Fruit fly (Drosophila melanogaster) whole organism, embryonic: ENCODE data around the gene SuUR.
A peak's percentile ranks its signal among the peaks of the same experiment; 100 is the strongest.

ENCODE experiments used
- Awh ChIP-seq: fragments of 200-800 bp; sonication (Bioruptor generic); IDR thresholded peaks from 2 replicates; pipeline ENCODE4, ENCODE4 v1.3.6; 2022; ENCODE audit warnings: missing biosample characterization, missing genetic modification characterization
- CG13894 ChIP-seq: fragments of 200-800 bp; sonication (Bioruptor generic); optimal IDR thresholded peaks from 3 replicates; lab custom pipeline; 2018; ENCODE audit warnings: missing biosample characterization, mild to moderate bottlenecking, missing genetic modification characterization, moderate library complexity
- CG15479 ChIP-seq: fragments of 200-800 bp; sonication (Bioruptor generic); optimal IDR thresholded peaks from 3 replicates; lab custom pipeline; 2019; ENCODE audit warnings: missing biosample characterization, mild to moderate bottlenecking, missing genetic modification characterization, moderate library complexity
- CG16813 ChIP-seq: fragments of 200-800 bp; sonication (Bioruptor generic); IDR thresholded peaks from 3 replicates; pipeline ENCODE4 v1.3.6; 2022; ENCODE audit warnings: missing biosample characterization, missing genetic modification characterization; ENCODE audit not compliant: partially characterized antibody
- CG17361 ChIP-seq: fragments of 200-800 bp; sonication (Bioruptor generic); IDR thresholded peaks from 3 replicates; pipeline ENCODE4 v1.3.6; 2022; ENCODE audit warnings: missing biosample characterization, missing genetic modification characterization
- CG18764 ChIP-seq: fragments of 200-800 bp; sonication (Bioruptor generic); optimal IDR thresholded peaks from 3 replicates; lab custom pipeline; 2016; ENCODE audit warnings: missing biosample characterization, missing genetic modification characterization
- CG2116 ChIP-seq: fragments of 200-800 bp; sonication (Bioruptor generic); optimal IDR thresholded peaks from 3 replicates; lab custom pipeline; 2018; ENCODE audit warnings: missing biosample characterization, mild to moderate bottlenecking, missing genetic modification characterization
- CG2199 ChIP-seq: fragments of 200-800 bp; sonication (Bioruptor generic); IDR thresholded peaks from 3 replicates; pipeline ENCODE4 v1.3.6; 2022; ENCODE audit warnings: missing biosample characterization, missing genetic modification characterization
- CG30403 ChIP-seq: fragments of 200-800 bp; sonication (Bioruptor generic); optimal IDR thresholded peaks from 3 replicates; lab custom pipeline; 2016; ENCODE audit warnings: missing biosample characterization, missing genetic modification characterization
- CG30431 ChIP-seq: fragments of 200-800 bp; sonication (Bioruptor generic); optimal IDR thresholded peaks from 2 replicates; lab custom pipeline; 2017; ENCODE audit warnings: missing biosample characterization, missing genetic modification characterization
- CG31441 ChIP-seq: fragments of 200-800 bp; sonication (Bioruptor generic); IDR thresholded peaks from 2 replicates; pipeline ENCODE4 v1.3.6; 2022; ENCODE audit warnings: missing biosample characterization, missing genetic modification characterization
- CG3726 ChIP-seq: fragments of 200-800 bp; sonication (Bioruptor generic); IDR thresholded peaks from 3 replicates; pipeline ENCODE4, ENCODE4 v1.3.6; 2022; ENCODE audit warnings: missing biosample characterization, missing genetic modification characterization
- CG3847 ChIP-seq: fragments of 200-800 bp; sonication (Bioruptor generic); IDR thresholded peaks from 2 replicates; pipeline ENCODE4 v1.3.6; 2022; ENCODE audit warnings: missing biosample characterization, missing genetic modification characterization
- CG4617 ChIP-seq: fragments of 200-800 bp; sonication (Bioruptor generic); optimal IDR thresholded peaks from 3 replicates; lab custom pipeline; 2016; ENCODE audit warnings: missing biosample characterization, missing genetic modification characterization, borderline replicate concordance
- CG5180 ChIP-seq: fragments of 200-800 bp; sonication (Bioruptor generic); optimal IDR thresholded peaks from 3 replicates; lab custom pipeline; 2017; ENCODE audit warnings: missing biosample characterization, missing genetic modification characterization, mild to moderate bottlenecking, moderate library complexity, missing genetic modification reagents
- CG6175 ChIP-seq: fragments of 200-800 bp; sonication (Bioruptor generic); IDR thresholded peaks from 3 replicates; pipeline ENCODE4 v1.3.6; 2022; ENCODE audit warnings: missing biosample characterization, missing genetic modification characterization
- CG6854 ChIP-seq: fragments of 200-800 bp; sonication (Bioruptor generic); optimal IDR thresholded peaks from 3 replicates; lab custom pipeline; 2017; ENCODE audit warnings: missing biosample characterization, mild to moderate bottlenecking, missing genetic modification characterization
- CG7271 ChIP-seq: fragments of 200-800 bp; sonication (Bioruptor generic); optimal IDR thresholded peaks from 2 replicates; lab custom pipeline; 2018; ENCODE audit warnings: missing biosample characterization, mild to moderate bottlenecking, missing genetic modification characterization, moderate library complexity
- CG7372 ChIP-seq: fragments of 200-800 bp; sonication (Bioruptor generic); IDR thresholded peaks from 2 replicates; pipeline ENCODE4 v1.3.6; 2022; ENCODE audit warnings: missing biosample characterization, missing genetic modification characterization
- CG9215 ChIP-seq: fragments of 200-800 bp; sonication (Bioruptor generic); IDR thresholded peaks from 2 replicates; pipeline ENCODE4 v1.3.6; 2022; ENCODE audit warnings: missing biosample characterization, missing genetic modification characterization
- CG9727 ChIP-seq: fragments of 200-800 bp; sonication (Bioruptor generic); optimal IDR thresholded peaks from 3 replicates; lab custom pipeline; 2017; ENCODE audit warnings: missing biosample characterization, mild to moderate bottlenecking, missing genetic modification characterization
- CHES-1-like ChIP-seq: fragments of 200-800 bp; sonication (Bioruptor generic); optimal IDR thresholded peaks from 2 replicates; lab custom pipeline; 2016; ENCODE audit warnings: missing biosample characterization, missing genetic modification characterization
- ERR ChIP-seq: fragments of 200-800 bp; sonication (Bioruptor generic); optimal IDR thresholded peaks from 2 replicates; lab custom pipeline; 2016; ENCODE audit warnings: missing biosample characterization, missing genetic modification characterization
- Hmr ChIP-seq: fragments of 200-800 bp; sonication (Bioruptor generic); optimal IDR thresholded peaks from 3 replicates; lab custom pipeline; 2017; ENCODE audit warnings: mild to moderate bottlenecking, missing biosample characterization, missing genetic modification reagents, missing genetic modification characterization
- Lim3 ChIP-seq: fragments of 200-800 bp; sonication (Bioruptor generic); IDR thresholded peaks from 2 replicates; pipeline ENCODE4 v1.3.6; 2022; ENCODE audit warnings: missing biosample characterization, missing genetic modification characterization
- MESR4 ChIP-seq: fragments of 200-800 bp; sonication (Bioruptor generic); optimal IDR thresholded peaks from 2 replicates; lab custom pipeline; 2018; ENCODE audit warnings: missing biosample characterization, mild to moderate bottlenecking, missing genetic modification characterization, moderate library complexity
- Meics ChIP-seq: fragments of 200-800 bp; sonication (Bioruptor generic); optimal IDR thresholded peaks from 2 replicates; lab custom pipeline; 2017; ENCODE audit warnings: missing biosample characterization, mild to moderate bottlenecking, missing genetic modification characterization
- Neu2 ChIP-seq: fragments of 200-800 bp; sonication (Bioruptor generic); optimal IDR thresholded peaks from 3 replicates; lab custom pipeline; 2016; ENCODE audit warnings: missing biosample characterization, missing genetic modification characterization, borderline replicate concordance
- Opbp ChIP-seq: fragments of 200-800 bp; sonication (Bioruptor generic); IDR thresholded peaks from 3 replicates; pipeline ENCODE4 v1.3.6; 2022; ENCODE audit warnings: missing biosample characterization, missing genetic modification characterization; ENCODE audit not compliant: partially characterized antibody
- Ptx1 ChIP-seq: fragments of 200-800 bp; sonication (Bioruptor generic); IDR thresholded peaks from 2 replicates; pipeline ENCODE4 v1.3.6; 2022; ENCODE audit warnings: missing biosample characterization, missing genetic modification characterization
- Side ChIP-seq: fragments of 200-800 bp; sonication (Bioruptor generic); optimal IDR thresholded peaks from 2 replicates; lab custom pipeline; 2016; ENCODE audit warnings: missing biosample characterization, missing genetic modification characterization
- Sry-β ChIP-seq: fragments of 200-800 bp; sonication (Bioruptor generic); optimal IDR thresholded peaks from 2 replicates; lab custom pipeline; 2018; ENCODE audit warnings: missing biosample characterization, mild to moderate bottlenecking, missing genetic modification characterization, moderate library complexity
- TFAM ChIP-seq: fragments of 200-800 bp; sonication (Bioruptor generic); optimal IDR thresholded peaks from 2 replicates; lab custom pipeline; 2017; ENCODE audit warnings: missing biosample characterization, missing genetic modification characterization, inconsistent platforms
- bcd ChIP-seq: fragments of 200-800 bp; sonication (Bioruptor generic); optimal IDR thresholded peaks from 2 replicates; lab custom pipeline; 2017; ENCODE audit warnings: missing biosample characterization, mild to moderate bottlenecking, missing genetic modification characterization
- cg ChIP-seq: fragments of 200-800 bp; sonication (Bioruptor generic); optimal IDR thresholded peaks from 3 replicates; lab custom pipeline; 2019; ENCODE audit warnings: missing biosample characterization, mild to moderate bottlenecking, missing genetic modification characterization, moderate library complexity
- danr ChIP-seq: fragments of 200-800 bp; sonication (Bioruptor generic); IDR thresholded peaks from 2 replicates; pipeline ENCODE4 v1.3.6; 2022; ENCODE audit warnings: missing biosample characterization, missing genetic modification characterization
- dmrt11E ChIP-seq: fragments of 200-800 bp; sonication (Bioruptor generic); optimal IDR thresholded peaks from 3 replicates; lab custom pipeline; 2018; ENCODE audit warnings: missing biosample characterization, mild to moderate bottlenecking, missing genetic modification characterization, moderate library complexity
- esg ChIP-seq: fragments of 200-800 bp; sonication (Bioruptor generic); conservative IDR thresholded peaks from 2 replicates; pipeline ENCODE4 v1.3.6; 2022; ENCODE audit warnings: missing biosample characterization, missing genetic modification characterization
- fd3F ChIP-seq: fragments of 200-800 bp; sonication (Bioruptor generic); optimal IDR thresholded peaks from 2 replicates; lab custom pipeline; 2018; ENCODE audit warnings: missing biosample characterization, mild to moderate bottlenecking, missing genetic modification characterization, moderate library complexity
- fd96Cb ChIP-seq: fragments of 200-800 bp; sonication (Bioruptor generic); optimal IDR thresholded peaks from 2 replicates; lab custom pipeline; 2018; ENCODE audit warnings: missing biosample characterization, mild to moderate bottlenecking, missing genetic modification characterization, moderate library complexity
- grau ChIP-seq: fragments of 200-800 bp; optimal IDR thresholded peaks from 3 replicates; lab custom pipeline; 2019; ENCODE audit warnings: missing biosample characterization, mild to moderate bottlenecking, missing genetic modification characterization, moderate library complexity
- gro ChIP-seq: fragments of 200-800 bp; sonication (Bioruptor generic); optimal IDR thresholded peaks from 2 replicates; lab custom pipeline; 2016; ENCODE audit warnings: missing biosample characterization, missing genetic modification characterization
- gsb-n ChIP-seq: fragments of 200-800 bp; sonication (Bioruptor generic); optimal IDR thresholded peaks from 3 replicates; lab custom pipeline; 2018; ENCODE audit warnings: missing biosample characterization, mild to moderate bottlenecking, missing genetic modification characterization
- her ChIP-seq: fragments of 200-800 bp; sonication (Bioruptor generic); optimal IDR thresholded peaks from 2 replicates; lab custom pipeline; 2016; ENCODE audit warnings: missing biosample characterization, missing genetic modification characterization
- pb ChIP-seq: fragments of 200-800 bp; sonication (Bioruptor generic); optimal IDR thresholded peaks from 3 replicates; lab custom pipeline; 2016; ENCODE audit warnings: missing biosample characterization, missing genetic modification characterization
- sens-2 ChIP-seq: fragments of 200-800 bp; sonication (Bioruptor generic); IDR thresholded peaks from 2 replicates; pipeline ENCODE4 v1.3.6; 2022; ENCODE audit warnings: missing biosample characterization, missing genetic modification characterization
- shn ChIP-seq: fragments of 200-800 bp; sonication (Bioruptor generic); optimal IDR thresholded peaks from 3 replicates; lab custom pipeline; 2016; ENCODE audit warnings: missing biosample characterization, missing genetic modification characterization
- sug ChIP-seq: fragments of 200-800 bp; optimal IDR thresholded peaks from 2 replicates; lab custom pipeline; 2019; ENCODE audit warnings: missing biosample characterization, mild to moderate bottlenecking, missing genetic modification characterization, moderate library complexity
- twi ChIP-seq: fragments of 200-800 bp; optimal IDR thresholded peaks from 2 replicates; lab custom pipeline; 2019; ENCODE audit warnings: missing biosample characterization, mild to moderate bottlenecking, missing genetic modification characterization, moderate library complexity
- vvl ChIP-seq: fragments of 200-800 bp; sonication (Bioruptor generic); IDR thresholded peaks from 2 replicates; pipeline ENCODE4 v1.3.6; 2022; ENCODE audit warnings: missing biosample characterization, missing genetic modification characterization

The SuUR gene

DNA sequence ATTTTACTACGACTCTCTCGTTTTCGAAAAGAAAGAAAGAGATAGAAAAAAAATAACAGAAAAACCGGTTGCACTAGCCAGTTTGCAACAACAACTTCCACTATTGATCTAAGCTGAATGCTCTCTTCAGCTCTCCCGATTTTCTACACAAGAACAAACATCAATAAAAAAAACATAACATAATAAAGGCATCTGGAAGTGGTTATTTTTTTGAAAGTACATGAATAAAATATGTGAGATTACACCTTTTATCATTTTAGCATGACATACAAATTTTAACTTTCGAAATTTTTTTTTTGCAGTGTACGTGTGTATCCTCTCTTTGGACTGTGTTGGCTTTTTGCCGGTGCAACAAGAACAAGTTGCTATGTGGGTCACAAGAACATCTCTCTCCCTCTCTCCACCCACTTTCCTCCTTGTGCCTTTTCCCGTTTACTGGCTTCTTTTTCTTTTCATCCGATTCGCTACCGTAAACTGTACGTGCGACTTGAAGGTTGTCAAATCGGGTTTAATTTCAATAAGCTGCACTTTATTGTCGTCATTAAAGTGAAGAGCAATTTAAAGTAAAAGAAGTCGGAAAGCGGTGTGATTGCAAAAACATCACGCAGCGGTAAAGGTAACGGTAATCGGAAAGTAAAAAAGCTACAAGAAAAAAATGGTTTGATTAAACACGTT lies 19.9 kb downstream of the SuUR start (continued):
- peak; percentile 96 for TF ChIP-seq CG18764 (GFP tag; lab: Kevin White, UChicago)
- peak; percentile 97 for TF ChIP-seq CG17361 (GFP tag; lab: Robert Waterston, UW)
- peak; percentile 97 for TF ChIP-seq CHES-1-like (GFP tag; lab: Kevin White, UChicago)
- peak; percentile 95 for TF ChIP-seq bcd
- TF ChIP-seq CG9215 (GFP tag; lab: Robert Waterston, UW): peak; percentile 78
- TF ChIP-seq pb (GFP tag; lab: Kevin White, UChicago): peak; percentile 94
- TF ChIP-seq MESR4 (GFP tag; lab: Kevin White, UChicago): peak; percentile 56
- peak; percentile 93 for TF ChIP-seq grau (tag; lab: Kevin White, UChicago)
- TF ChIP-seq Ptx1 (GFP tag; lab: Robert Waterston, UW): peak; percentile 97
- no peak for TF ChIP-seq Opbp (GFP tag; lab: Robert Waterston, UW)
- peak; percentile 86 for TF ChIP-seq Neu2
- peak; percentile 93 for TF ChIP-seq CG4617 (GFP tag; lab: Kevin White, UChicago)
- TF ChIP-seq shn (GFP tag; lab: Kevin White, UChicago): peak; percentile 92
- TF ChIP-seq cg (GFP tag; lab: Kevin White, UChicago): peak; percentile 23
- peak; percentile 69 for TF ChIP-seq CG15479 (GFP tag; lab: Kevin White, UChicago)
- peak; percentile 98 for TF ChIP-seq CG9727 (GFP tag; lab: Kevin White, UChicago)
- TF ChIP-seq CG2199 (GFP tag; lab: Robert Waterston, UW): peak; percentile 97
- TF ChIP-seq TFAM (GFP tag; lab: Kevin White, UChicago): peak; percentile 71
- TF ChIP-seq CG30431: peak; percentile 92
- peak; percentile 89 for TF ChIP-seq danr (GFP tag; lab: Robert Waterston, UW)
- TF ChIP-seq CG2116 (GFP tag; lab: Kevin White, UChicago): peak; percentile 84
- TF ChIP-seq gro: peak; percentile 82
- TF ChIP-seq CG6175 (GFP tag; lab: Robert Waterston, UW): peak; percentile 75; the same call in 2 of the 3 replicates
- peak; percentile 97 for TF ChIP-seq fd96Cb (tag; lab: Kevin White, UChicago)
- peak; percentile 97 for TF ChIP-seq Side (GFP tag; lab: Kevin White, UChicago)
- TF ChIP-seq CG5180 (GFP tag; lab: Kevin White, UChicago): peak; percentile 88
- peak; percentile 98 for TF ChIP-seq dmrt11E
- peak; percentile 90 for TF ChIP-seq her
- TF ChIP-seq fd3F: peak; percentile 89
- TF ChIP-seq Meics (GFP tag; lab: Kevin White, UChicago): peak; percentile 89
- TF ChIP-seq CG7372: peak; percentile 91
- TF ChIP-seq sens-2: peak; percentile 97
- TF ChIP-seq CG3726 (GFP tag; lab: Robert Waterston, UW): peak; percentile 96
- TF ChIP-seq CG7271 (tag; lab: Kevin White, UChicago): peak; percentile 89
- TF ChIP-seq CG30403 (GFP tag; lab: Kevin White, UChicago): peak; percentile 96
- TF ChIP-seq CG31441: peak; percentile 97
- TF ChIP-seq vvl (GFP tag; lab: Robert Waterston, UW): peak; percentile 99
- TF ChIP-seq Hmr (GFP tag; lab: Kevin White, UChicago): peak; percentile 86
- TF ChIP-seq Lim3 (GFP tag; lab: Robert Waterston, UW): peak; percentile 89
- TF ChIP-seq Sry-β (GFP tag; lab: Kevin White, UChicago): peak; percentile 68
- TF ChIP-seq sug (tag; lab: Kevin White, UChicago): peak; percentile 75
- peak; percentile 98 for TF ChIP-seq gsb-n (tag; lab: Kevin White, UChicago)
- peak; percentile 89 for TF ChIP-seq twi (tag; lab: Kevin White, UChicago)
- TF ChIP-seq CG3847 (GFP tag; lab: Robert Waterston, UW): peak; percentile 90
- no peak for TF ChIP-seq CG13894 (tag; lab: Kevin White, UChicago)
- peak; percentile 84 for TF ChIP-seq CG6854
- peak; percentile 93 for TF ChIP-seq esg (GFP tag; lab: Robert Waterston, UW)
- peak; percentile 87 for TF ChIP-seq ERR (GFP tag; lab: Kevin White, UChicago)
- peak; percentile 98 for TF ChIP-seq Awh (GFP tag; lab: Robert Waterston, UW)
- no peak for TF ChIP-seq CG16813
